Worm (Caenorhabditis elegans) whole organism, midembryonic: Measurements from ENCODE around the gene T25F10.1.

Experiments
- T22C8.4 ChIP-seq: fragments of 200-800 bp; sonication (Bioruptor generic); IDR thresholded peaks from 2 replicates; pipeline ENCODE4 v1.3.6; 2022; ENCODE audit warnings: missing genetic modification characterization, missing compliant biosample characterization
- cog-1 ChIP-seq: sonication (generic microtip); optimal IDR thresholded peaks from 2 replicates; lab custom pipeline; 2016; ENCODE audit warnings: missing genetic modification characterization, missing compliant biosample characterization
- flt-1 ChIP-seq: fragments of 200-800 bp; sonication (Bioruptor generic); IDR thresholded peaks from 2 replicates; pipeline ENCODE4 v1.3.6; 2022; ENCODE audit warnings: missing genetic modification characterization, missing compliant biosample characterization
- klf-2 ChIP-seq: fragments of 200-800 bp; sonication (Bioruptor generic); conservative IDR thresholded peaks from 2 replicates; pipeline ENCODE4 v1.3.6; 2022; ENCODE audit warnings: missing genetic modification reagents, missing genetic modification characterization, missing compliant biosample characterization
- med-1 ChIP-seq: sonication (generic microtip); optimal IDR thresholded peaks from 2 replicates; lab custom pipeline; 2017; ENCODE audit warnings: missing genetic modification characterization, mild to moderate bottlenecking, missing compliant biosample characterization, antibody characterized with exemption, missing genetic modification reagents; ENCODE audit not compliant: insufficient read depth
- ref-1 ChIP-seq: fragments of 200-800 bp; sonication (Bioruptor generic); conservative IDR thresholded peaks from 2 replicates; pipeline ENCODE4 v1.3.6; 2022; ENCODE audit warnings: missing genetic modification reagents, missing genetic modification characterization, missing compliant biosample characterization
- tab-1 ChIP-seq: fragments of 200-800 bp; sonication (Bioruptor generic); IDR thresholded peaks from 2 replicates; pipeline ENCODE4 v1.3.6; 2022; ENCODE audit warnings: missing genetic modification characterization, missing compliant biosample characterization
- ztf-23 ChIP-seq: fragments of 200-800 bp; sonication (Bioruptor generic); IDR thresholded peaks from 2 replicates; pipeline ENCODE4 v1.3.6; 2022; ENCODE audit warnings: missing genetic modification reagents, missing genetic modification characterization, missing compliant biosample characterization
- ztf-29 ChIP-seq: fragments of 200-800 bp; sonication (Bioruptor generic); IDR thresholded peaks from 2 replicates; pipeline ENCODE4 v1.3.6; 2022; ENCODE audit warnings: missing genetic modification reagents, missing genetic modification characterization, missing compliant biosample characterization

ce11 chrV:6727222-6727621, 41.1 kb upstream of the T25F10.1 start, which contains the start of gene ZC487.1:
- no peak for TF ChIP-seq med-1 (GFP tag; lab: Kevin White, UChicago)
- no peak for TF ChIP-seq ztf-23 (GFP tag; lab: Robert Waterston, UW)
- no peak for TF ChIP-seq T22C8.4 (GFP tag; lab: Robert Waterston, UW)
- TF ChIP-seq klf-2 (GFP tag; lab: Robert Waterston, UW): no peak
- no peak for TF ChIP-seq ref-1 (GFP tag; lab: Robert Waterston, UW)
- TF ChIP-seq flt-1 (GFP tag; lab: Robert Waterston, UW): no peak
- TF ChIP-seq tab-1 (GFP tag; lab: Robert Waterston, UW): no peak
- no peak for TF ChIP-seq ztf-29 (GFP tag; lab: Robert Waterston, UW)
- no peak for TF ChIP-seq cog-1
